Fruit fly (Drosophila melanogaster) whole organism, prepupa: ENCODE data around the gene CG7806.

Source experiments
- Blimp-1 ChIP-seq: fragments of 200-800 bp; sonication (Bioruptor generic); optimal IDR thresholded peaks from 3 replicates; lab custom pipeline; 2017; ENCODE audit warnings: missing biosample characterization, missing genetic modification characterization, mild to moderate bottlenecking, moderate library complexity, missing genetic modification reagents
- CG10631 ChIP-seq: fragments of 200-800 bp; sonication (Bioruptor generic); optimal IDR thresholded peaks from 2 replicates; lab custom pipeline; 2016; ENCODE audit warnings: missing biosample characterization, missing genetic modification characterization
- CG10669 ChIP-seq: fragments of 200-800 bp; sonication (Bioruptor generic); optimal IDR thresholded peaks from 3 replicates; lab custom pipeline; 2018; ENCODE audit warnings: missing biosample characterization, mild to moderate bottlenecking, missing genetic modification characterization, moderate library complexity
- CG11294 ChIP-seq: fragments of 200-800 bp; sonication (Bioruptor generic); IDR thresholded peaks from 2 replicates; pipeline ENCODE4 v1.3.6; 2022; ENCODE audit warnings: missing biosample characterization, missing genetic modification characterization
- CG11762 ChIP-seq: fragments of 200-800 bp; sonication (Bioruptor generic); optimal IDR thresholded peaks from 3 replicates; lab custom pipeline; 2016; ENCODE audit warnings: missing biosample characterization, missing genetic modification characterization; ENCODE audit not compliant: insufficient read depth
- CG11902 ChIP-seq: fragments of 200-800 bp; sonication (Bioruptor generic); optimal IDR thresholded peaks from 3 replicates; lab custom pipeline; 2016; ENCODE audit warnings: missing biosample characterization, missing genetic modification characterization
- CG15336 ChIP-seq: fragments of 200-800 bp; sonication (Bioruptor generic); IDR thresholded peaks from 2 replicates; pipeline ENCODE4 v1.3.6; 2022; ENCODE audit warnings: missing biosample characterization, missing genetic modification characterization
- CG1621 ChIP-seq: fragments of 200-800 bp; sonication (Bioruptor generic); optimal IDR thresholded peaks from 3 replicates; lab custom pipeline; 2018; ENCODE audit warnings: missing biosample characterization, mild to moderate bottlenecking, missing genetic modification characterization
- CG16779 ChIP-seq: fragments of 200-800 bp; sonication (Bioruptor generic); optimal IDR thresholded peaks from 3 replicates; lab custom pipeline; 2017; ENCODE audit warnings: missing biosample characterization, mild to moderate bottlenecking, missing genetic modification characterization
- CG3032 ChIP-seq: fragments of 200-800 bp; optimal IDR thresholded peaks from 2 replicates; lab custom pipeline; 2019; ENCODE audit warnings: missing biosample characterization, mild to moderate bottlenecking, missing genetic modification characterization, moderate library complexity
- CG31627 ChIP-seq: fragments of 200-800 bp; sonication (Bioruptor generic); optimal IDR thresholded peaks from 3 replicates; lab custom pipeline; 2016; ENCODE audit warnings: missing biosample characterization, missing genetic modification characterization
- CG32006 ChIP-seq: fragments of 200-800 bp; sonication (Bioruptor generic); optimal IDR thresholded peaks from 3 replicates; lab custom pipeline; 2017; ENCODE audit warnings: missing biosample characterization, mild to moderate bottlenecking, missing genetic modification characterization
- CG34406 ChIP-seq: fragments of 200-800 bp; sonication (Bioruptor generic); optimal IDR thresholded peaks from 3 replicates; lab custom pipeline; 2016; ENCODE audit warnings: missing biosample characterization, missing genetic modification characterization
- CG3919 ChIP-seq: fragments of 200-800 bp; sonication (Bioruptor generic); optimal IDR thresholded peaks from 3 replicates; lab custom pipeline; 2016; ENCODE audit warnings: missing biosample characterization, missing genetic modification characterization
- CG4318 ChIP-seq: fragments of 200-800 bp; sonication (Bioruptor generic); optimal IDR thresholded peaks from 3 replicates; lab custom pipeline; 2017; ENCODE audit warnings: missing biosample characterization, mild to moderate bottlenecking, missing genetic modification characterization
- CG6276 ChIP-seq: fragments of 200-800 bp; sonication (Bioruptor generic); optimal IDR thresholded peaks from 2 replicates; lab custom pipeline; 2017; ENCODE audit warnings: missing biosample characterization, mild to moderate bottlenecking, missing genetic modification characterization
- CG6792 ChIP-seq: fragments of 200-800 bp; sonication (Bioruptor generic); optimal IDR thresholded peaks from 3 replicates; lab custom pipeline; 2016; ENCODE audit warnings: missing biosample characterization, missing genetic modification characterization
- CG6854 ChIP-seq: fragments of 200-800 bp; sonication (Bioruptor generic); optimal IDR thresholded peaks from 2 replicates; lab custom pipeline; 2017; ENCODE audit warnings: missing biosample characterization, mild to moderate bottlenecking, missing genetic modification characterization
- CG7368 ChIP-seq: fragments of 200-800 bp; sonication (Bioruptor generic); optimal IDR thresholded peaks from 3 replicates; lab custom pipeline; 2016; ENCODE audit warnings: missing biosample characterization, missing genetic modification characterization
- CG8119 ChIP-seq: fragments of 200-800 bp; sonication (Bioruptor generic); IDR thresholded peaks from 3 replicates; pipeline ENCODE4 v1.3.6; 2022; ENCODE audit warnings: missing biosample characterization, missing genetic modification characterization
- CG8632 ChIP-seq: fragments of 200-800 bp; sonication (Bioruptor generic); optimal IDR thresholded peaks from 3 replicates; lab custom pipeline; 2016; ENCODE audit warnings: missing biosample characterization, missing genetic modification characterization
- CG9139 ChIP-seq: fragments of 200-800 bp; sonication (Bioruptor generic); optimal IDR thresholded peaks from 3 replicates; lab custom pipeline; 2017; ENCODE audit warnings: missing biosample characterization, mild to moderate bottlenecking, missing genetic modification characterization
- Eip75B ChIP-seq: fragments of 200-800 bp; sonication (Bioruptor generic); optimal IDR thresholded peaks from 3 replicates; lab custom pipeline; 2016; ENCODE audit warnings: missing biosample characterization, missing genetic modification characterization
- Eip93F ChIP-seq: fragments of 200-800 bp; sonication (Bioruptor generic); optimal IDR thresholded peaks from 2 replicates; lab custom pipeline; 2016; ENCODE audit warnings: missing biosample characterization, mild to moderate bottlenecking, missing genetic modification characterization
- Ets21C ChIP-seq: fragments of 200-800 bp; sonication (Bioruptor generic); optimal IDR thresholded peaks from 3 replicates; lab custom pipeline; 2016; ENCODE audit warnings: missing biosample characterization, missing genetic modification characterization
- Ets96B ChIP-seq: fragments of 200-800 bp; optimal IDR thresholded peaks from 2 replicates; lab custom pipeline; 2019; ENCODE audit warnings: missing biosample characterization, mild to moderate bottlenecking, missing genetic modification characterization, moderate library complexity
- Gug ChIP-seq: fragments of 200-800 bp; sonication (Bioruptor generic); IDR thresholded peaks from 2 replicates; pipeline ENCODE4 v1.3.6; 2022; ENCODE audit warnings: missing biosample characterization, missing genetic modification characterization
- Hr38 ChIP-seq: sonication (Bioruptor generic); optimal IDR thresholded peaks from 2 replicates; lab custom pipeline; 2016; ENCODE audit warnings: missing biosample characterization, missing genetic modification characterization
- Hr39 ChIP-seq: fragments of 200-800 bp; sonication (Bioruptor generic); optimal IDR thresholded peaks from 2 replicates; lab custom pipeline; 2016; ENCODE audit warnings: missing biosample characterization, missing genetic modification characterization
- Hr4 ChIP-seq: fragments of 200-800 bp; sonication (Bioruptor generic); optimal IDR thresholded peaks from 3 replicates; lab custom pipeline; 2016; ENCODE audit warnings: missing biosample characterization, missing genetic modification characterization
- Lpt ChIP-seq: fragments of 200-800 bp; sonication (Bioruptor generic); optimal IDR thresholded peaks from 3 replicates; lab custom pipeline; 2016; ENCODE audit warnings: missing biosample characterization, missing genetic modification characterization
- Met ChIP-seq: fragments of 200-800 bp; sonication (Bioruptor generic); optimal IDR thresholded peaks from 3 replicates; lab custom pipeline; 2016; ENCODE audit warnings: missing biosample characterization, missing genetic modification characterization
- OdsH ChIP-seq: fragments of 200-800 bp; sonication (Bioruptor generic); optimal IDR thresholded peaks from 3 replicates; lab custom pipeline; 2016; ENCODE audit warnings: missing biosample characterization, missing genetic modification characterization
- Sox102F ChIP-seq: fragments of 200-800 bp; sonication (Bioruptor generic); optimal IDR thresholded peaks from 2 replicates; lab custom pipeline; 2016; ENCODE audit warnings: missing biosample characterization, mild to moderate bottlenecking, missing genetic modification characterization
- Sox14 ChIP-seq: fragments of 200-800 bp; sonication (Bioruptor generic); optimal IDR thresholded peaks from 3 replicates; lab custom pipeline; 2016; ENCODE audit warnings: missing biosample characterization, missing genetic modification characterization
- Sox15 ChIP-seq: fragments of 200-800 bp; sonication (Bioruptor generic); optimal IDR thresholded peaks from 3 replicates; lab custom pipeline; 2016; ENCODE audit warnings: missing biosample characterization, missing genetic modification characterization
- achi ChIP-seq: fragments of 200-800 bp; sonication (Bioruptor generic); optimal IDR thresholded peaks from 3 replicates; lab custom pipeline; 2016; ENCODE audit warnings: missing biosample characterization, missing genetic modification characterization
- dac ChIP-seq: fragments of 200-800 bp; sonication (Bioruptor generic); optimal IDR thresholded peaks from 2 replicates; lab custom pipeline; 2017; ENCODE audit warnings: missing biosample characterization, mild to moderate bottlenecking, missing genetic modification characterization
- dsx ChIP-seq: fragments of 200-800 bp; optimal IDR thresholded peaks from 3 replicates; lab custom pipeline; 2019; ENCODE audit warnings: missing biosample characterization, mild to moderate bottlenecking, missing genetic modification characterization, moderate library complexity; ENCODE audit not compliant: poor library complexity, severe bottlenecking
- eg ChIP-seq: fragments of 200-800 bp; sonication (Bioruptor generic); IDR thresholded peaks from 3 replicates; pipeline ENCODE4 v1.3.6; 2022; ENCODE audit warnings: missing biosample characterization, missing genetic modification characterization
- esn ChIP-seq: fragments of 200-800 bp; sonication (Bioruptor generic); optimal IDR thresholded peaks from 2 replicates; lab custom pipeline; 2016; ENCODE audit warnings: missing biosample characterization, mild to moderate bottlenecking, missing genetic modification characterization, moderate library complexity
- fd59A ChIP-seq: fragments of 200-800 bp; sonication (Bioruptor generic); optimal IDR thresholded peaks from 2 replicates; lab custom pipeline; 2017; ENCODE audit warnings: missing biosample characterization, mild to moderate bottlenecking, missing genetic modification characterization, missing genetic modification reagents
- fd85E ChIP-seq: fragments of 200-800 bp; sonication (Bioruptor generic); optimal IDR thresholded peaks from 3 replicates; lab custom pipeline; 2016; ENCODE audit warnings: missing biosample characterization, missing genetic modification characterization
- fkh ChIP-seq: fragments of 200-800 bp; sonication (Bioruptor generic); optimal IDR thresholded peaks from 3 replicates; lab custom pipeline; 2017; ENCODE audit warnings: missing biosample characterization, mild to moderate bottlenecking, missing genetic modification characterization, moderate library complexity
- net ChIP-seq: fragments of 200-800 bp; sonication (Bioruptor generic); optimal IDR thresholded peaks from 3 replicates; lab custom pipeline; 2016; ENCODE audit warnings: missing biosample characterization, missing genetic modification characterization
- salr ChIP-seq, 2 experiments: fragments of 200-800 bp; sonication (Bioruptor generic); optimal IDR thresholded peaks; 3 replicates each; lab custom pipeline; 2016 to 2018; ENCODE audit warnings: missing biosample characterization in 2 of 2, missing genetic modification characterization in 2 of 2, mild to moderate bottlenecking in 1 of 2
- spab ChIP-seq: fragments of 200-800 bp; sonication (Bioruptor generic); optimal IDR thresholded peaks from 2 replicates; lab custom pipeline; 2017; ENCODE audit warnings: missing biosample characterization, mild to moderate bottlenecking, missing genetic modification characterization, missing genetic modification reagents
- svp ChIP-seq: fragments of 200-800 bp; sonication (Bioruptor generic); peaks from one replicate; lab custom pipeline; 2016; ENCODE audit warnings: missing biosample characterization, missing genetic modification characterization
- vri ChIP-seq: fragments of 200-800 bp; sonication (Bioruptor generic); optimal IDR thresholded peaks from 3 replicates; lab custom pipeline; 2016; ENCODE audit warnings: missing biosample characterization, mild to moderate bottlenecking, missing genetic modification characterization

Gene CG7806

DNA sequence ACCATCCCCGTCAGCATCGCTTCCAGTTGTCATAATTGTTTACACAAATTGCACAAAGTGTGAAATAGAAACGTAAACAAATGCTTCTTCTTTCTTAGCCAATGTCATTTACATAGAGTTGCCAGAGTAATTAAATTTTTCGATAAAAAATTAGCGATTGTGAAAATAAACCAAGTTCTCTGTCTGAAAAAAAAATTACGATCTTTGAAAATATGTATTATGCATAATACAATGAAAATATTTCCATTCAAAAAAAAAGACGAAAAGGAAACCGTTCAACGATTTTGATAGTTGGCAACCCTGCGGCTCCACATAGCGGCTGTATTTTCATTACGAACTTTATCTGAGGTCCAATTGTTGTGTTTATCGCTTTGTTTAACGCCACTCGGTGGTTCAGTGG lies at the start of gene CG7806, which contains the start of gene CG7810 (continued):
- TF ChIP-seq OdsH (GFP tag; lab: Kevin White, UChicago): peak; percentile 90
- TF ChIP-seq CG32006 (GFP tag; lab: Kevin White, UChicago): no peak
- TF ChIP-seq net (GFP tag; lab: Kevin White, UChicago): no peak
- TF ChIP-seq CG4318: no peak
- TF ChIP-seq Met: no peak
- no peak for TF ChIP-seq fd85E

- TF ChIP-seq CG10631 (peak; percentile 81), dac (GFP tag; lab: Kevin White, UChicago) (peak; percentile 0), CG31627 (no peak), Met (peak; percentile 28), CG16779 (tag; lab: Kevin White, UChicago) (peak; percentile 20), Sox14 (GFP tag; lab: Kevin White, UChicago) (peak; percentile 23), vri (GFP tag; lab: Kevin White, UChicago) (no peak), Ets96B (tag; lab: Kevin White, UChicago) (peak; percentile 57), CG3032 (tag; lab: Kevin White, UChicago) (peak; percentile 85), eg (GFP tag; lab: Robert Waterston, UW) (peak; percentile 84), Eip75B (GFP tag; lab: Kevin White, UChicago) (no peak), CG11762 (peak; percentile 76), Eip93F (no peak), CG6276 (GFP tag; lab: Kevin White, UChicago) (peak; percentile 84), Lpt (GFP tag; lab: Kevin White, UChicago) (peak; percentile 22), Hr39 (GFP tag; lab: Kevin White, UChicago) (no peak), fkh (GFP tag; lab: Kevin White, UChicago) (no peak), OdsH (GFP tag; lab: Kevin White, UChicago) (peak; percentile 83), fd85E (no peak), esn (GFP tag; lab: Kevin White, UChicago) (peak; percentile 60), net (GFP tag; lab: Kevin White, UChicago) (peak; percentile 83), Ets21C (no peak), CG11902 (GFP tag; lab: Kevin White, UChicago) (peak; percentile 40), CG4318 (peak; percentile 61), salr (GFP tag; optimal IDR thresholded peaks at IDR 0.05; lab: Kevin White, UChicago) (peak in 1 of 2 experiments; percentile 67), CG34406 (peak; percentile 80), CG10669 (GFP tag; lab: Kevin White, UChicago) (peak; percentile 77), Hr4 (GFP tag; lab: Kevin White, UChicago) (peak; percentile 54), Hr38 (GFP tag; lab: Kevin White, UChicago) (no peak), CG11294 (peak; percentile 62), svp (GFP tag; lab: Kevin White, UChicago) (peak; percentile 70), CG1621 (tag; lab: Kevin White, UChicago) (no peak), fd59A (GFP tag; lab: Kevin White, UChicago) (peak; percentile 68), dsx (GFP tag; lab: Kevin White, UChicago) (peak; percentile 82), achi (GFP tag; lab: Kevin White, UChicago) (peak; percentile 80), spab (peak; percentile 74), Gug (GFP tag; lab: Robert Waterston, UW) (peak; percentile 50; the same call in 1 of the 2 replicates), CG9139 (GFP tag; lab: Kevin White, UChicago) (peak; percentile 81), CG8119 (GFP tag; lab: Robert Waterston, UW) (peak; percentile 92), Blimp-1 (GFP tag; lab: Kevin White, UChicago) (peak; percentile 12), CG15336 (peak; percentile 90), CG6792 (GFP tag; lab: Kevin White, UChicago) (peak; percentile 66), CG8632 (peak; percentile 67), Sox102F (GFP tag; lab: Kevin White, UChicago) (no peak), Sox15 (GFP tag; lab: Kevin White, UChicago) (peak; percentile 53), CG32006 (GFP tag; lab: Kevin White, UChicago) (peak; percentile 83), CG6854 (GFP tag; lab: Kevin White, UChicago) (no peak), CG3919 (GFP tag; lab: Kevin White, UChicago) (peak; percentile 79), CG7368 (GFP tag; lab: Kevin White, UChicago) (peak; percentile 53)
These were observed 45.1 kb upstream of the CG7806 start for dm6 chr2L:8266145-8266544.
